Worm (Caenorhabditis elegans): ENCODE results near the gene M60.6.

The M60.6 gene

ce11 chrX:8219428-8219827 lies 32.8 kb downstream of the M60.6 start, which contains the start of gene K02A6.1:
TSS of gene K02A6.1 (plus strand) at chrX:8219728.
- TF ChIP-seq pat-9 (tag; optimal IDR thresholded peaks at IDR 0.05), result no peak
- no peak for TF ChIP-seq ceh-9 (tag; optimal IDR thresholded peaks at IDR 0.05)
- no peak for TF ChIP-seq madf-2 (tag; optimal IDR thresholded peaks at IDR 0.05)
- TF ChIP-seq dmd-4 (tag; optimal IDR thresholded peaks at IDR 0.05; ENCODE audit: borderline replicate concordance), result no peak
- no peak for TF ChIP-seq unc-86 (tag; optimal IDR thresholded peaks at IDR 0.05)
- TF ChIP-seq sdc-2 (tag; optimal IDR thresholded peaks at IDR 0.05), result no peak

ce11 chrX:8218653-8219052 lies 33.6 kb downstream of the M60.6 start, which contains the start of gene K02A6.4:
TSS of gene K02A6.4 (minus strand) at chrX:8218753.
- no peak for TF ChIP-seq pha-2 (tag; optimal IDR thresholded peaks at IDR 0.05)
- no peak for TF ChIP-seq elt-2 (tag; optimal IDR thresholded peaks at IDR 0.05)
- TF ChIP-seq lim-6 (tag; optimal IDR thresholded peaks at IDR 0.05), result no peak
- TF ChIP-seq K09A11.1 (tag; optimal IDR thresholded peaks at IDR 0.05; ENCODE audit: insufficient read depth), result no peak
- TF ChIP-seq sox-2 (GFP tag; IDR thresholded peaks at IDR 0.05), result no peak
- TF ChIP-seq tbx-7 (tag; optimal IDR thresholded peaks at IDR 0.05), result no peak
- TF ChIP-seq gmeb-2 (tag; optimal IDR thresholded peaks at IDR 0.05), result no peak
- TF ChIP-seq ceh-34 (tag; optimal IDR thresholded peaks at IDR 0.05), result no peak
- TF ChIP-seq ceh-2 (tag; optimal IDR thresholded peaks at IDR 0.05), result no peak
- TF ChIP-seq hlh-6 (tag; optimal IDR thresholded peaks at IDR 0.05), result no peak
- no peak for TF ChIP-seq pat-9 (tag; optimal IDR thresholded peaks at IDR 0.05)
- no peak for TF ChIP-seq syd-9 (tag; optimal IDR thresholded peaks at IDR 0.05)
- TF ChIP-seq dve-1 (tag; optimal IDR thresholded peaks at IDR 0.05), result no peak
- TF ChIP-seq tbx-2 (tag; optimal IDR thresholded peaks at IDR 0.05), result no peak
- no peak for TF ChIP-seq ceh-30 (tag; optimal IDR thresholded peaks at IDR 0.05)
- no peak for TF ChIP-seq ama-1 (optimal IDR thresholded peaks at IDR 0.05)

- TF ChIP-seq syd-9 (tag; optimal IDR thresholded peaks at IDR 0.05) (no peak), pat-9 (tag; optimal IDR thresholded peaks at IDR 0.05) (no peak), Y22D7AL.16 (tag; optimal IDR thresholded peaks at IDR 0.05) (no peak), ahr-1 (tag; optimal IDR thresholded peaks at IDR 0.05) (no peak), elt-4 (tag; optimal IDR thresholded peaks at IDR 0.05) (no peak), ama-1 (optimal IDR thresholded peaks at IDR 0.05) (no peak)
These were observed 35.3 kb downstream of the M60.6 start for ce11 chrX:8216957-8217356.

- no peak for TF ChIP-seq ceh-2 (tag; optimal IDR thresholded peaks at IDR 0.05)
- TF ChIP-seq ceh-34 (tag; optimal IDR thresholded peaks at IDR 0.05), result no peak
These were observed 37.7 kb downstream of the M60.6 start, which contains the start of gene C47D2.1 for ce11 chrX:8214424-8215115. TSS of gene C47D2.1 (plus strand) at chrX:8215065.

- no peak for TF ChIP-seq hlh-13 (GFP tag; optimal IDR thresholded peaks at IDR 0.05)
- peak; percentile 89 for TF ChIP-seq elt-2 (tag; optimal IDR thresholded peaks at IDR 0.05)
These were observed 41.3 kb downstream of the M60.6 start, which contains the start of gene cdd-1 for ce11 chrX:8210999-8211398. TSS of gene cdd-1 (minus strand) at chrX:8211149.

- peak; percentile 42 for TF ChIP-seq hlh-30 (tag; optimal IDR thresholded peaks at IDR 0.05; ENCODE audit: insufficient read depth)
- no peak for TF ChIP-seq ztf-16 (tag; optimal IDR thresholded peaks at IDR 0.05)
- peak; percentile 15 for TF ChIP-seq rnt-1 (tag; optimal IDR thresholded peaks at IDR 0.05)
- peak; percentile 33 for TF ChIP-seq ceh-18 (tag; optimal IDR thresholded peaks at IDR 0.05)
- TF ChIP-seq ceh-31 (tag; optimal IDR thresholded peaks at IDR 0.05), result peak; percentile 54
- TF ChIP-seq nfya-1 (tag; optimal IDR thresholded peaks at IDR 0.05), result peak; percentile 51
- TF ChIP-seq unc-55 (GFP tag; optimal IDR thresholded peaks at IDR 0.05), result peak; percentile 28
- peak; percentile 44 for TF ChIP-seq unc-42 (tag; optimal IDR thresholded peaks at IDR 0.05)
- peak; percentile 24 for TF ChIP-seq hlh-8 (tag; optimal IDR thresholded peaks at IDR 0.05)
- peak; percentile 24 for TF ChIP-seq tbx-2 (tag; optimal IDR thresholded peaks at IDR 0.05)
- no peak for TF ChIP-seq elt-4 (tag; optimal IDR thresholded peaks at IDR 0.05)
- TF ChIP-seq pha-4 (tag; optimal IDR thresholded peaks at IDR 0.05), result no peak
- peak; percentile 46 for TF ChIP-seq ceh-34 (tag; optimal IDR thresholded peaks at IDR 0.05)
- no peak for TF ChIP-seq nhr-11 (tag; optimal IDR thresholded peaks at IDR 0.05)
These were observed 46.3 kb downstream of the M60.6 start for ce11 chrX:8205919-8206318.
